Fruit fly (Drosophila melanogaster): Measurements from ENCODE around the gene CG6144.
A peak's percentile ranks its signal among the peaks of the same experiment; 100 is the strongest.

DNA sequence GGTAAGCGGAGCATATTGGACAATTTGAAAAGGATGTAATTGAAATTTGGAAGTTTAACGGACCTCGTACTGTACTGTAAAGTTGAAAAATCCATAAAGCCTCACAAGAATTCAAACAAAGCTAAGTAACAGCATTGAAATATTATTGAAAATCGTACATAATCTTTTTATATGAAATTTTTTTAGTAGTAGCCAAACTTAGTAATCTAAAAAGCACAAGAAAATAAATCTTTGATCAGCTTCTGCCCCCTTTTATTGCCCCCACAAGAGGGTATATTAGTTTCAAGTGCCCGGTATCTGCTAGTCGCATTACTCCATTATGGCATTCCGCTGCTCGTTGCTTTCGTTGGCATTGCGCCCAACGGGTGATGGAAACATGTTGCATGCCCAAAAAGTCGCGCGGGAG is 21.6 kb upstream of the CG6144 start:
- TF ChIP-seq CTCF (GFP tag; optimal IDR thresholded peaks at IDR 0.05): peak; percentile 17
- TF ChIP-seq CG1603 (tag; optimal IDR thresholded peaks at IDR 0.05): no peak
- peak; percentile 36 for TF ChIP-seq ems (GFP tag; optimal IDR thresholded peaks at IDR 0.05)
- TF ChIP-seq br (optimal IDR thresholded peaks at IDR 0.05): no peak
- TF ChIP-seq psq (GFP tag; optimal IDR thresholded peaks at IDR 0.05): peak; percentile 10
- TF ChIP-seq Side (GFP tag; optimal IDR thresholded peaks at IDR 0.05): no peak
- no peak for TF ChIP-seq ERR (GFP tag; optimal IDR thresholded peaks at IDR 0.05)
- TF ChIP-seq CG3726 (GFP tag; IDR thresholded peaks at IDR 0.05): no peak
- TF ChIP-seq dmrt99B (tag; optimal IDR thresholded peaks at IDR 0.05): peak; percentile 80

Measured in whole organism, embryonic.